Fruit fly (Drosophila melanogaster): ENCODE measurements around the gene B4.

B4 gene

DNA sequence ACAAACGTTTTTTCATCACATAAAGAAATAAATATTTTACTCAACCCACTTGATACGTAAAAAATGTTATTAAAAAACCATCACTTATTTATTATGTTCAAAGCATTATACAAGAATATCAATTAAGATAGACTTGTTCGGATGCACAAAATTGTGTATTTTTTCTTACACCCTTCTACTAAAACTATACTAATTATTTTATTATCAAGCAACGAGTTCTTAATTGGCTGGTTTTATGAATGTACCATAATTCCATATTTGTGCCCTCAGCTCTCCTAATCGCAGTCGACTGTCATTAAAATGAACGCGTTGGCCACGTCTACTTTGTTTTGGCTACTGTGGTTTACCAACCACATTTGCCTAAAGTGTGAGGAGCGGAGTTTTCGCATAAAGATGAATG is 19.5 kb downstream of the B4 start, which contains the start of gene CG33642:
TSS of gene CG33642 (plus strand) at position 301 of the 400 bp plus-strand sequence.
- TF ChIP-seq Snoo (tag; optimal IDR thresholded peaks at IDR 0.05), result no peak
- no peak for TF ChIP-seq Pif1A (GFP tag; optimal IDR thresholded peaks at IDR 0.05)
- no peak for TF ChIP-seq rn (GFP tag; IDR thresholded peaks at IDR 0.05)
- no peak for TF ChIP-seq CG8159 (tag; optimal IDR thresholded peaks at IDR 0.05)
- no peak for TF ChIP-seq fd96Ca (GFP tag; IDR thresholded peaks at IDR 0.05)
- TF ChIP-seq CG15710 (tag; optimal IDR thresholded peaks at IDR 0.05), result no peak
- TF ChIP-seq CG4496 (GFP tag; IDR thresholded peaks at IDR 0.05), result no peak
- TF ChIP-seq Pif1B (GFP tag; optimal IDR thresholded peaks at IDR 0.05), result no peak
- no peak for TF ChIP-seq CG13204 (GFP tag; optimal IDR thresholded peaks at IDR 0.05)
- no peak for TF ChIP-seq D1 (tag; optimal IDR thresholded peaks at IDR 0.05)
- no peak for TF ChIP-seq CG32121 (GFP tag; IDR thresholded peaks at IDR 0.05)
- TF ChIP-seq Ets98B (GFP tag; IDR thresholded peaks at IDR 0.05), result no peak
- TF ChIP-seq CG34367 (tag; optimal IDR thresholded peaks at IDR 0.05), result no peak

DNA sequence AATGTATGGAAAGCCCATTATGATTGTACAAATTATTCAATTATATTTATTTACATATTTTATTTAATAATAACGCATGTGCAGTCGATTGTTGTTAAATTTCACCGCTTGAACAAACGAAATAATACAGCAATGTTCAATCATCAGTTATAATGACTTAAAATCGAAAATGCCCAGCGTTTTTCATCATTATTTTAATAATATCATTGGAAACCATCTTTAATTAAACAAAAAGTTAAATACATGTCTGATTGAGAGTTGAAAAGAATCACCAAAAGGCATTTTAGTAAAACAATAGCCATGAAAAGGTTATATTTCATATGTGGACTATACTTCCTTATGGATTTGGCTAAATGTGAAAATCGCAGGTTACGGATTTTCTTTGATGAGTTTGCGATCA is 20.4 kb downstream of the B4 start, which contains the start of gene CG33641:
TSS of gene CG33641 (plus strand) at position 301 of the 400 bp plus-strand sequence.
- TF ChIP-seq fd96Ca (GFP tag; IDR thresholded peaks at IDR 0.05) (no peak), CG4496 (GFP tag; IDR thresholded peaks at IDR 0.05) (no peak), Ets98B (GFP tag; IDR thresholded peaks at IDR 0.05) (no peak), CG12605 (GFP tag; IDR thresholded peaks at IDR 0.05) (no peak), EcR (GFP tag; optimal IDR thresholded peaks at IDR 0.05) (no peak), CG17806 (tag; optimal IDR thresholded peaks at IDR 0.05) (no peak), CG9948 (tag; optimal IDR thresholded peaks at IDR 0.05) (no peak), rn (GFP tag; IDR thresholded peaks at IDR 0.05) (no peak), CG34367 (tag; optimal IDR thresholded peaks at IDR 0.05) (no peak), CG13204 (GFP tag; optimal IDR thresholded peaks at IDR 0.05) (no peak), Snoo (tag; optimal IDR thresholded peaks at IDR 0.05) (no peak), Pif1A (GFP tag; optimal IDR thresholded peaks at IDR 0.05) (no peak), D1 (tag; optimal IDR thresholded peaks at IDR 0.05) (no peak), CG8301 (tag; optimal IDR thresholded peaks at IDR 0.05) (no peak)

DNA sequence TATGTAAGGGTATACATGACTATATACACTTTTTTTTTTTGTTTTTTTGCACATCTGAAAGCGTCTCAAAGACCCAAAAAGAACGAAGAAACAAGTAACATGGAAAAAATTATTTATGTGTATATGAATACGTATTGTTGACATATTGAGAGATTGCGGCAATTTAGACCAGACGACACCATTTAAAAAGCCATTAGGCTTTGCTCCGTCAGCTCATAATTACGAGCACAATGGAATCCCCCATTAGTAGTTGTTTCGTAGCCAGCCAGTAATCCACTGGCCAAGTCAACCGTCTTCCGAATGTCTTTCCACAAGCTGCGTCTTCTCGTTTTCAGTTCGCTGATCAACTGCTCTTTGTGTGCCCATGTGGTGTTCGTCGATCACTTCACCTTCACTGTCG is 21.6 kb downstream of the B4 start, which contains the start of gene CG33640:
TSS of gene CG33640 (plus strand) at position 301 of the 400 bp plus-strand sequence.
- TF ChIP-seq Pif1A (GFP tag; optimal IDR thresholded peaks at IDR 0.05) (no peak), CG34367 (tag; optimal IDR thresholded peaks at IDR 0.05) (no peak), CG13204 (GFP tag; optimal IDR thresholded peaks at IDR 0.05) (no peak), gl (tag; optimal IDR thresholded peaks at IDR 0.05) (no peak)

DNA sequence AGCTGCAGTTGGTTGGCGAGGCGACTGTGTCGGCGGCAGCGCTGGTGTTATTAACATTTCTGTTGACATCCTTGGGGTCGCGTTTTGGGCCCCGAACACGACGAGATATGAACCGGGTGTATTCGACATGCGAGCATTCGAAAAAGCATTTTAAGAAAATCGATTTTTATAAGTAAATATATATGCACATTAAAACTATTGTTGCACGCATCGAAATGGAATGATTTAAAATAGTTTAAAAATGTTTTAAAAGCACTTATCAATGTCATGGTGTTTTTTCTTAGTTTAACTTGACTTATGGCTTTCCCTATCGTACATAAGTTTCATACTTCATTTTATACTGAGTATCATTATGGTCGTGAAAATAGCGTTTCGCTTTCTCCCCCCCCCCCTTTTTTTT is 27.3 kb downstream of the B4 start:
- TF ChIP-seq rn (GFP tag; IDR thresholded peaks at IDR 0.05) (no peak), Pif1A (GFP tag; optimal IDR thresholded peaks at IDR 0.05) (no peak), CG17806 (tag; optimal IDR thresholded peaks at IDR 0.05) (no peak), Pif1B (GFP tag; optimal IDR thresholded peaks at IDR 0.05) (no peak)

DNA sequence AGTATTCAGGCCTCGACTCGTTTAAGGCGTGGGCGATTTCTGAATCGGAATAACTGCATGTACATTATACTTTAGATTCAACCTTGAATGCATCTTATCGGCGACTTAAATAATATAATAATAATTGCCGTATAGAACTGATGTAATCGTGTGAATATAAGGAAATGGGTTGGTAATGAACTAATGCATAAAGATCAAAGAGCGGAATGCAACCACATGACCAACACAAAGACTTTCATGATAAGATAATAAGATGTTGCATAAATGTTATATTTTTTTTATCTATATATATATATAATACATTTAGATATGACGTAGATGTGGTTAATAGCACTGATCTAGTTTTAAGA is 33.5 kb downstream of the B4 start:
- TF ChIP-seq CG32121 (GFP tag; IDR thresholded peaks at IDR 0.05), result no peak
- TF ChIP-seq CG8301 (tag; optimal IDR thresholded peaks at IDR 0.05), result no peak
- no peak for TF ChIP-seq CG10348 (GFP tag; IDR thresholded peaks at IDR 0.05)
- no peak for TF ChIP-seq CG12605 (GFP tag; IDR thresholded peaks at IDR 0.05)
- no peak for TF ChIP-seq Pif1B (GFP tag; optimal IDR thresholded peaks at IDR 0.05)
- TF ChIP-seq CG4496 (GFP tag; IDR thresholded peaks at IDR 0.05), result no peak
- TF ChIP-seq rn (GFP tag; IDR thresholded peaks at IDR 0.05), result no peak
- TF ChIP-seq Ets98B (GFP tag; IDR thresholded peaks at IDR 0.05), result no peak
- TF ChIP-seq CG17806 (tag; optimal IDR thresholded peaks at IDR 0.05), result no peak
- TF ChIP-seq CG13204 (GFP tag; optimal IDR thresholded peaks at IDR 0.05), result no peak
- TF ChIP-seq Snoo (tag; optimal IDR thresholded peaks at IDR 0.05), result no peak
- no peak for TF ChIP-seq D1 (tag; optimal IDR thresholded peaks at IDR 0.05)

DNA sequence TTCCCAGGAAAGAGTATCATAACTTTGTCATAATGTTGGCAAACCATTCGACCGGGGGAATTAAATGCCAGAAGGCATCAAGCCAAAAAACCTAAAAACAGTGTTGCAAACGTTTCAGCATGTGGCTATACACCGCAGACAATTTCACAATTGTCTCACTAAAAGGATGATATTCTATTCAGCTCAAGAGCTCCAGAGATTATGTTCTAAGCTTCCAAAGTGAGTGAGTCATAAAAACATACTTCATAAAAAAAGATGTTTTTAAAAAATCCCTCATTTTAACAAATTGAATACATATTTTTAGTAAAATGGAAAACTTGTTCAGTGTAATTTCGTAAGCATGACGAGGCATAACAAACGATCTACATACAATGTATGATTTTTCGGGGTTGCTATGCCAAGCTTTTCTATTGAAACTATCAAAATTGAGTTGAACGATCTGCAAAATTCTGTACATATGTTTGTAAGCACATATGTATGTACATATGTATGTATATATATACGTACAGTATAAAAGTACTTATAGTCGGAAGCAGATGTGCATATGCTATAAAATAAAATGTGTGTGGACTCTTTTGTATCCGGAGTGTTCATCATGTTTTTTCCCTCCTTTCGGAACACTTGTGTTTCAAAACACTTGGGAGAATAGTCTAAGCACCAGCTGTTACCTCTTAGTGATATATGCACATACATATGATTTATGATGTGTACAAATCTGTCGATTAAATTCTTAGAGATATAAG is 34.0 kb downstream of the B4 start:
- TF ChIP-seq CG34367 (tag; optimal IDR thresholded peaks at IDR 0.05) (no peak), CG10348 (GFP tag; IDR thresholded peaks at IDR 0.05) (no peak), D1 (tag; optimal IDR thresholded peaks at IDR 0.05) (no peak), CG14655 (GFP tag; optimal IDR thresholded peaks at IDR 0.05) (peak; percentile 0), CG8159 (tag; optimal IDR thresholded peaks at IDR 0.05) (peak; percentile 34), CG32121 (GFP tag; IDR thresholded peaks at IDR 0.05) (peak; percentile 21; the same call in 1 of the 2 replicates), CG4496 (GFP tag; IDR thresholded peaks at IDR 0.05) (peak; percentile 42; the same call in 2 of the 3 replicates), CG12605 (GFP tag; IDR thresholded peaks at IDR 0.05) (no peak), Ets98B (GFP tag; IDR thresholded peaks at IDR 0.05) (peak; percentile 56), gl (tag; optimal IDR thresholded peaks at IDR 0.05) (no peak), CG17806 (tag; optimal IDR thresholded peaks at IDR 0.05) (peak; percentile 54), CG13204 (GFP tag; optimal IDR thresholded peaks at IDR 0.05) (no peak), CG8301 (tag; optimal IDR thresholded peaks at IDR 0.05) (peak; percentile 7), CG15710 (tag; optimal IDR thresholded peaks at IDR 0.05) (no peak), CG9948 (tag; optimal IDR thresholded peaks at IDR 0.05) (no peak), Pif1B (GFP tag; optimal IDR thresholded peaks at IDR 0.05) (no peak), rn (GFP tag; IDR thresholded peaks at IDR 0.05) (no peak; the same call in 1 of the 2 replicates), Pif1A (GFP tag; optimal IDR thresholded peaks at IDR 0.05) (peak; percentile 72)

Data from whole organism, pupa.